Fruit fly (Drosophila melanogaster): ENCODE results near the gene mew.

mew gene

dm6 chrX:13211357-13212137, 46.7 kb downstream of the mew start, which contains the start of gene sno (continued):
- TF ChIP-seq CG17912 (GFP tag; optimal IDR thresholded peaks at IDR 0.05) (no peak), Hand (GFP tag; optimal IDR thresholded peaks at IDR 0.05) (no peak), sisA (GFP tag; IDR thresholded peaks at IDR 0.05) (no peak), CG12659 (GFP tag; optimal IDR thresholded peaks at IDR 0.05) (peak; percentile 45), fd64A (GFP tag; optimal IDR thresholded peaks at IDR 0.05) (no peak), CG12769 (tag; optimal IDR thresholded peaks at IDR 0.05) (no peak)

- no peak for TF ChIP-seq kay (GFP tag; optimal IDR thresholded peaks at IDR 0.05)
- peak; percentile 11; the same call in 1 of the 2 replicates for TF ChIP-seq bbx (GFP tag; IDR thresholded peaks at IDR 0.05; ENCODE audit: partially characterized antibody)
- no peak for TF ChIP-seq CG4424 (GFP tag; optimal IDR thresholded peaks at IDR 0.05)
- no peak for TF ChIP-seq nom (GFP tag; optimal IDR thresholded peaks at IDR 0.05)
- 0 out of 4 replicates have a peak, but pooled peaks have one; percentile 29 for TF ChIP-seq chinmo (GFP tag; IDR thresholded peaks at IDR 0.05; ENCODE audit: partially characterized antibody)
- no peak for TF ChIP-seq CG10209 (GFP tag; optimal IDR thresholded peaks at IDR 0.05)
- no peak for TF ChIP-seq tap (tag; optimal IDR thresholded peaks at IDR 0.05)
- TF ChIP-seq CG7786 (GFP tag; optimal IDR thresholded peaks at IDR 0.05): no peak
- no peak for TF ChIP-seq hkb (optimal IDR thresholded peaks at IDR 0.05)
- no peak for TF ChIP-seq hkb (GFP tag; IDR thresholded peaks at IDR 0.05)
- peak; percentile 28 for TF ChIP-seq bigmax (GFP tag; optimal IDR thresholded peaks at IDR 0.05)
- 0 out of 3 replicates have a peak, but pooled peaks have one; percentile 37 for TF ChIP-seq CG2199 (GFP tag; IDR thresholded peaks at IDR 0.05)
- TF ChIP-seq scrt (GFP tag; optimal IDR thresholded peaks at IDR 0.05): peak; percentile 14
- no peak for TF ChIP-seq CG10654 (GFP tag; optimal IDR thresholded peaks at IDR 0.05)
- TF ChIP-seq CG34422 (GFP tag; IDR thresholded peaks at IDR 0.05): peak; percentile 26; the same call in 1 of the 3 replicates
- TF ChIP-seq CG30431 (GFP tag; optimal IDR thresholded peaks at IDR 0.05): no peak
- TF ChIP-seq CG15269 (tag; optimal IDR thresholded peaks at IDR 0.05): no peak
- TF ChIP-seq twi (tag; optimal IDR thresholded peaks at IDR 0.05): peak; percentile 51
- TF ChIP-seq CG10959 (GFP tag; IDR thresholded peaks at IDR 0.05): peak; percentile 53
- TF ChIP-seq sens (GFP tag): peak; percentile 9
- TF ChIP-seq ftz-f1 (GFP tag; optimal IDR thresholded peaks at IDR 0.05): peak; percentile 49
- TF ChIP-seq otp (GFP tag; IDR thresholded peaks at IDR 0.05): no peak
- TF ChIP-seq sr (GFP tag; IDR thresholded peaks at IDR 0.05): peak; percentile 57; the same call in 2 of the 3 replicates
- TF ChIP-seq seq (GFP tag; IDR thresholded peaks at IDR 0.05): no peak
- peak; percentile 27 for TF ChIP-seq dm (GFP tag; optimal IDR thresholded peaks at IDR 0.05)
- 0 out of 3 replicates have a peak, but pooled peaks have one; percentile 7 for TF ChIP-seq HLH4C (GFP tag; IDR thresholded peaks at IDR 0.05; ENCODE audit: partially characterized antibody)
- TF ChIP-seq crol (GFP tag; IDR thresholded peaks at IDR 0.05): peak; percentile 41
- no peak for TF ChIP-seq exex (tag; optimal IDR thresholded peaks at IDR 0.05)
- TF ChIP-seq CG1832 (GFP tag; optimal IDR thresholded peaks at IDR 0.05): peak; percentile 29
- no peak for TF ChIP-seq ro (GFP tag; IDR thresholded peaks at IDR 0.05)
- peak in 1 of 2 experiments; percentile 22 for TF ChIP-seq Hr78 (GFP tag; optimal IDR thresholded peaks at IDR 0.05)
- TF ChIP-seq rib (GFP tag; IDR thresholded peaks at IDR 0.05): no peak
Observed at dm6 chrX:13210429-13210828, 47.9 kb downstream of the mew start.
